Worm (Caenorhabditis elegans): ENCODE measurements around the gene ZK945.4.

DNA sequence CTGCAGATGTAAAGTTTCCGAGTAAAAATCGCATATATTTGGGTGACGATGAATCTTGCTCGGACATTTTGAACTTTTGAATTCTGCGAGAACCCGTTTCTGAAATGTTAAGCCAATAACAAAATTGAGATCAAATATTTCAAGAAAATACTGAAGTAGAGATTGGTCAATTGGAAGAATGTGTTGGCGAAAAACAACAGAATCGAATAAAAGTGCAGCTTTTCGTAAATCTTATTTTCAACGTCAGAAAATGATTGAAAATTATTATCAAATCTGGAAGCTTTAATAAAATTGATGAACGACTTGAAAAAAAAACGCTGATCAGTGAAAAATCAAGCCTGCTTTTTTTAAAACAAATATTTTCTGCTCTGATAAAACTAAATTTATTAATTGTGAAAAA, 21.9 kb upstream of the ZK945.4 start, which contains the start of gene F27E5.8:
- TF ChIP-seq unc-62 (GFP tag; optimal IDR thresholded peaks at IDR 0.05) (no peak), nhr-11 (tag; optimal IDR thresholded peaks at IDR 0.05) (no peak), fos-1 (tag; optimal IDR thresholded peaks at IDR 0.05) (no peak), fkh-10 (GFP tag; optimal IDR thresholded peaks at IDR 0.05) (no peak), nhr-28 (tag; optimal IDR thresholded peaks at IDR 0.05) (no peak), elt-1 (tag; optimal IDR thresholded peaks at IDR 0.05) (no peak), nfya-1 (tag; optimal IDR thresholded peaks at IDR 0.05; ENCODE audit: insufficient read depth) (no peak), pha-4 (tag; optimal IDR thresholded peaks at IDR 0.05) (no peak), lin-39 (tag; optimal IDR thresholded peaks at IDR 0.05) (no peak), unc-39 (tag; optimal IDR thresholded peaks at IDR 0.05) (no peak), ceh-16 (tag; optimal IDR thresholded peaks at IDR 0.05) (no peak)
